Worm (Caenorhabditis elegans) whole organism, L4/young adult: Measurements from ENCODE around the gene frm-8.

Experiments used
- W03F9.2 ChIP-seq: fragments of 150-350 bp; optimal IDR thresholded peaks from 2 replicates; lab custom pipeline; 2014; ENCODE audit warnings: missing biosample characterization, missing genetic modification characterization
- dao-5 ChIP-seq: sonication (generic microtip); optimal IDR thresholded peaks from 2 replicates; lab custom pipeline; 2016; ENCODE audit warnings: missing genotype, missing genetic modification characterization, moderate library complexity, missing compliant biosample characterization
- him-1 ChIP-seq: sonication (generic microtip); optimal IDR thresholded peaks from 2 replicates; lab custom pipeline; 2016; ENCODE audit warnings: missing genotype, missing genetic modification reagents, missing genetic modification characterization, missing compliant biosample characterization

The frm-8 gene

DNA sequence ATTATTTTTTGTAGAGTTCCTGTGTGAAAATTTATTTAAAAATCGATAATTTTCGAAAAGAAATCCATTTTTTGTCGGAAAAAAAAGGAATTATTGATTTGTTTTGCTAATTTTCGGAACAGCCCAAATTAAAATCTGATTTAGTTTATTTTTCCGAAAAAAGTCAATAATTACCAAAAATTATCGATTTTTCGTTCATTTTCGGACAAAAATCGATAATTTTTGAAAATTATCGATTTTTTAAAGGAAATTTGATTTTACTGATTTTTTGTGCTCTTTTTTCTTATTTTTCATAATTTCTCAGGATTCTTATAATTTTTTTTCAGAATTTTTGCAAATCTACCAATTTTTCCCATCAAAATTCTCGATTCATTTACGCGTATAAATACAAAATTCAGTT, 22.4 kb upstream of the frm-8 start:
- TF ChIP-seq dao-5 (tag; lab: Kevin White, UChicago), result no peak
- no peak for TF ChIP-seq W03F9.2 (tag; lab: Kevin White, UChicago)
- TF ChIP-seq him-1 (tag; lab: Kevin White, UChicago), result no peak

- TF ChIP-seq W03F9.2 (tag; lab: Kevin White, UChicago) (no peak), him-1 (tag; lab: Kevin White, UChicago) (no peak), dao-5 (tag; lab: Kevin White, UChicago) (no peak)
These were observed 21.9 kb upstream of the frm-8 start for ce11 chrIII:3240893-3241292.

DNA sequence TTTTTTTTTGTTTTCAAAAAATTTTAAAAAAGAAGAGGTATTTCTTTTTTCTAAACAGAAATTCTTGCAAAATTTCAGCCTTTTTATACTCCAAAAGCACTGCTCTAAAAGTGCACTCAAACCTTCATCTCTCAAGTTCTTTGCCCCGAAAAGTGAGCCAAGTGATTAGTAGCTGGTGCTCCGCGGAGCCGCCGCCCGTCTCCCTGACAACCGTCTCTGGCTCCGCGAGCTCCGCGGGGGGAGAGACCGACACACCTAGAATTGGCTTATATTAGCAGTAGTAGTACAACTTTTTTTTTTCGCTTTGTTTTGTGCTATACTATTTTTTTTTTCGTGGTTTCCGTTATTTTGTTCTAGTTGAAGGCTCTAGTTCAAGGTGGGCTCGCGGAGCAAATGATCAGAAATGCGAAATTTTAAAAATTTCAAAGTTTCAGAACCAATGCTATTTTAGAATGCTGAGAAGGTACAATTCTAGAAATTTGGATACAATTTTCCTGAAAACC, 13.8 kb upstream of the frm-8 start, which contains the start of gene Y53G8AL.1:
Y53G8AL.1 (plus strand) TSS at position 453 of the 503 bp plus-strand sequence.
- TF ChIP-seq him-1 (tag; lab: Kevin White, UChicago) (no peak), W03F9.2 (tag; lab: Kevin White, UChicago) (no peak), dao-5 (tag; lab: Kevin White, UChicago) (no peak)

ce11 chrIII:3224102-3224501, 5.2 kb upstream of the frm-8 start:
- no peak for TF ChIP-seq W03F9.2 (tag; lab: Kevin White, UChicago)
- no peak for TF ChIP-seq him-1 (tag; lab: Kevin White, UChicago)
- no peak for TF ChIP-seq dao-5 (tag; lab: Kevin White, UChicago)

DNA sequence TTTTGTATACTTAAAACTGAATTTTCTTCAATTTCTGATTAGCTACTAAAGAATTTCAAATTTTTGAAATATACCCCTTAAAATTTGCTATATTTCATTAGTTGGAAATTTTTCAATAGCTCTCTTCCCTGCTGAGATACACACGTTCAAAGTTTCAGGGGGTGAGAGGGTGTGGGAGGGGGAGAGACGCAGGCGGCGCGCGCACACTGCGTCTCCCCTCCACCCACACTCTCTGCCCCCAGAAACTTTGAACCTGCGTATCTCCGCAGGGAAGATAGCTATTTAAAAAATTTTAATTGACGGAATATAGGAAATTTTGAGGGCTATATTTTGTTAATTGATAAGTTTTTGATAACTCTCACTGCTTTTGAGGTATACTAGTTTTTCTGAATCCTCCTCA, 3.8 kb upstream of the frm-8 start:
- TF ChIP-seq him-1 (tag; lab: Kevin White, UChicago) (no peak), dao-5 (tag; lab: Kevin White, UChicago) (no peak), W03F9.2 (tag; lab: Kevin White, UChicago) (no peak)

DNA sequence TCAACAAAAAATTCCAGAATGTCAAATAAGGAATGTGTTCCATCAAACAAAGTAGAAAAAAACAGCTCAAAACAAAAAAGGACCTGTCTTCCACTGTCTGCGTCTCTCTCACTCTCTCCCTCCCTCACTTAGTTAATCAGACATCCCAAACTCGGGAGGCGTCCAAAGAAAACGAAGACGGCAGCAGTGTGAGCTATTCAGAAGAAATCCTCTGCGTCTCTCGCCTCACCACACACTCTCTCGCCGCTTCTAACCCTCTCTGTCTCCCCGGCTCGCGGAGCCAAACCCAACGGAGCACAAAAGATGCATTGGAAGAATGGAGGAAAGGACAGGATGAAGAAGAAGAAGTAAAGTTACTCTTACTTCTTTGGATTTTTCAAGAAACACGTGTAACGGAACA, 1.3 kb upstream of the frm-8 start:
- TF ChIP-seq dao-5 (tag; lab: Kevin White, UChicago), result no peak
- no peak for TF ChIP-seq W03F9.2 (tag; lab: Kevin White, UChicago)
- no peak for TF ChIP-seq him-1 (tag; lab: Kevin White, UChicago)

- TF ChIP-seq him-1 (tag; lab: Kevin White, UChicago), result no peak
- TF ChIP-seq dao-5 (tag; lab: Kevin White, UChicago), result no peak
- TF ChIP-seq W03F9.2 (tag; lab: Kevin White, UChicago), result no peak
These were observed 15.4 kb downstream of the frm-8 start for ce11 chrIII:3203589-3203988.

DNA sequence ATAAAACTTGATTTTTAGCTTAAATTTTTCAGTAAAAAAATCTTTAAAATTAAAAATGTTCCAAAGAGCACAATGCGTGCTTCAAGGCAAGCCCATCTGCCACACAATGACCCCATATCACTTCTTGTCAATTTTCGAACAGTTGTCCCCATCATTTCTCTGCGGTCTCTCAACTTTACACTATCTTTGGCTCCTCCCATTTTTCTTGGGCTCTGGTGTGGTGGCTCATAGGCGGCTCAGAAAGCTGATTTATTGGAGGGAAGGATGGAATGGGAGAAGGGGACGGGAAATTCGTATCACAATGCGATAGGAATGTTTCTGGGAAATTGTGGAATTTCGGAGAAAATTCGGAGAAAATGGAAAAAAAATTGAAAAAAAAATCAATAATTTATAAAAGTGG, 18.4 kb downstream of the frm-8 start:
- TF ChIP-seq W03F9.2 (tag; lab: Kevin White, UChicago) (no peak), him-1 (tag; lab: Kevin White, UChicago) (no peak), dao-5 (tag; lab: Kevin White, UChicago) (no peak)

- TF ChIP-seq dao-5 (tag; lab: Kevin White, UChicago) (no peak), W03F9.2 (tag; lab: Kevin White, UChicago) (no peak), him-1 (tag; lab: Kevin White, UChicago) (no peak)
These were observed 19.5 kb downstream of the frm-8 start, which contains the start of gene heh-1 for ce11 chrIII:3199416-3199815. Gene heh-1 (minus strand): TSS chrIII:3199516.

DNA sequence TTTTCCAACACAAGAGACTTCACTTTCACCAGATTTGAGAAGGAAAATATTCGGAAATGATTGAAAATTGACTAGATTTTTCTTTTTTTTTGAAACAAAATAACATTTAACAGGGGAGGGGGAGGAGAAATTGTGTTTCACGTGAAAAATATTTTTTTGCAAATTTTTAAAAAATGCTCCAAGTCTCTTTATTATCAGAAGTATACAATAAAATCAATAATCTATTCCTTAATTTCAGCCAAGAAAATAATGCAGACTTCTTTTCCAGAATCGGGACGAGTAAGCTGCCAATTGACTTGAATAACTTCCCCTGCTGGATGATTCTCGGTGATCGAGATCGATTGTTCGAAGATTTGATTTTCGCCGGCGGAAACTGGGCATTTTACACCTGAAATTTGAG, 20.6 kb downstream of the frm-8 start, which contains the start of gene R148.7:
R148.7 (minus strand) TSS at position 101 of the 400 bp plus-strand sequence.
- TF ChIP-seq W03F9.2 (tag; lab: Kevin White, UChicago), result no peak
- no peak for TF ChIP-seq dao-5 (tag; lab: Kevin White, UChicago)
- no peak for TF ChIP-seq him-1 (tag; lab: Kevin White, UChicago)

- TF ChIP-seq dao-5 (tag; lab: Kevin White, UChicago) (no peak), him-1 (tag; lab: Kevin White, UChicago) (no peak), W03F9.2 (tag; lab: Kevin White, UChicago) (no peak)
These were observed 21.0 kb downstream of the frm-8 start for ce11 chrIII:3197904-3198303.

DNA sequence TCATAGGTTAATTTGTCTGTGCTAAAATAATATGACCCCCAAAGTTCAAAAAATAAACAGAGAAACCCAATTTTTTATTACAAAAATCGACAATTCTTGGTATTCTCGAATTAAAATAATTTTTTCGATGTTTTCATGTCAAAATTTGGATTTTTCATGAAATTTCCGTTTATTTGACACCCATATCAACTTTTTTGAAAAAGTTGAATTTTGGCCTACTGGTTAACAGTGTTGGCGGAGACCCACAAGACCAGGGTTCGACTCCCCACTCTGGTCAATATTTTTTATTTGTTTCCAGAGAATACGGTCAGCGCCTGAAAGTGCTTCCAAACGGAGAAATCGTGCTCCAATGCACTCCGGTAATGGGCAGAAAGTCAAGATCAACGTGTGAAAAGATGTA, 27.2 kb downstream of the frm-8 start:
- no peak for TF ChIP-seq dao-5 (tag; lab: Kevin White, UChicago)
- no peak for TF ChIP-seq him-1 (tag; lab: Kevin White, UChicago)
- TF ChIP-seq W03F9.2 (tag; lab: Kevin White, UChicago), result no peak

DNA sequence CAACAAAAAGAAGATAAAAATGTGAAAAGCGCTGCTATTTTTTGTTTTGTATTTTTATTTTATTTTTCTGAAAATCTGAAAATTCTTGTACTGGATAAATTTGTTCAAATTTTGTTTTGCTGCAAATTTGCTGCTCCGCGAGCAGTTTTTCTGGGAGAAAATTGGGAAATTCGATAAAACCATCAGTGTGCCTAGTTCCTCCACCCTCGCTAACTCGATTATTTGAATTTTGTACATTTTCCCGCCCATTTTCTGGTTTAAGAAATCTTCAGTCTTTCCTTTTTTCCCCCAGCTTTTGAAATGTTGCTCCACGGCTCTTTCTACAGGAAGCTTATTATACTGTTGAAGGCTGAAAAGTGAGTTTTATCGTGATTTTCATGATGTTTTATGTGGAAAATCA, 27.8 kb downstream of the frm-8 start, which contains the start of gene R148.8:
R148.8 (plus strand) TSS at position 301 of the 400 bp plus-strand sequence.
- TF ChIP-seq him-1 (tag; lab: Kevin White, UChicago) (no peak), dao-5 (tag; lab: Kevin White, UChicago) (no peak), W03F9.2 (tag; lab: Kevin White, UChicago) (no peak)

ce11 chrIII:3190660-3191059, 28.3 kb downstream of the frm-8 start:
- TF ChIP-seq W03F9.2 (tag; lab: Kevin White, UChicago), result no peak
- no peak for TF ChIP-seq him-1 (tag; lab: Kevin White, UChicago)
- no peak for TF ChIP-seq dao-5 (tag; lab: Kevin White, UChicago)
